Fruit fly (Drosophila melanogaster) whole organism, adult: ENCODE results near the gene Creld.
A peak's percentile ranks its signal among the peaks of the same experiment; 100 is the strongest.

Source experiments
- CG12768 ChIP-seq: fragments of 200-800 bp; sonication (Bioruptor generic); optimal IDR thresholded peaks from 2 replicates; lab custom pipeline; 2017; ENCODE audit warnings: missing biosample characterization, missing genetic modification characterization, mild to moderate bottlenecking, moderate library complexity, missing genetic modification reagents
- CG14711 ChIP-seq: fragments of 200-800 bp; sonication (Bioruptor generic); optimal IDR thresholded peaks from 2 replicates; lab custom pipeline; 2018; ENCODE audit warnings: missing biosample characterization, mild to moderate bottlenecking, missing genetic modification characterization, moderate library complexity
- CG1620 ChIP-seq: fragments of 200-800 bp; sonication (Bioruptor generic); optimal IDR thresholded peaks from 2 replicates; lab custom pipeline; 2016; ENCODE audit warnings: missing biosample characterization, missing genetic modification characterization
- CG7101 ChIP-seq: fragments of 200-800 bp; sonication (Bioruptor generic); optimal IDR thresholded peaks from 2 replicates; lab custom pipeline; 2018; ENCODE audit warnings: missing biosample characterization, mild to moderate bottlenecking, missing genetic modification characterization, moderate library complexity
- Hr96 ChIP-seq: fragments of 200-800 bp; sonication (Bioruptor generic); optimal IDR thresholded peaks from 2 replicates; lab custom pipeline; 2016; ENCODE audit warnings: missing biosample characterization, missing genetic modification characterization
- Mnt ChIP-seq: fragments of 200-800 bp; sonication (Bioruptor generic); optimal IDR thresholded peaks from 2 replicates; lab custom pipeline; 2016; ENCODE audit warnings: missing biosample characterization, mild to moderate bottlenecking, missing genetic modification characterization
- ovo ChIP-seq: fragments of 200-800 bp; sonication (Bioruptor generic); optimal IDR thresholded peaks from 2 replicates; lab custom pipeline; 2016; ENCODE audit warnings: missing biosample characterization, missing genetic modification characterization
- tj ChIP-seq: fragments of 200-800 bp; sonication (Bioruptor generic); optimal IDR thresholded peaks from 3 replicates; lab custom pipeline; 2017; ENCODE audit warnings: missing biosample characterization, mild to moderate bottlenecking, missing genetic modification characterization, moderate library complexity
- toe ChIP-seq: fragments of 200-800 bp; sonication (Bioruptor generic); optimal IDR thresholded peaks from 2 replicates; lab custom pipeline; 2016; ENCODE audit warnings: missing biosample characterization, missing genetic modification characterization

DNA sequence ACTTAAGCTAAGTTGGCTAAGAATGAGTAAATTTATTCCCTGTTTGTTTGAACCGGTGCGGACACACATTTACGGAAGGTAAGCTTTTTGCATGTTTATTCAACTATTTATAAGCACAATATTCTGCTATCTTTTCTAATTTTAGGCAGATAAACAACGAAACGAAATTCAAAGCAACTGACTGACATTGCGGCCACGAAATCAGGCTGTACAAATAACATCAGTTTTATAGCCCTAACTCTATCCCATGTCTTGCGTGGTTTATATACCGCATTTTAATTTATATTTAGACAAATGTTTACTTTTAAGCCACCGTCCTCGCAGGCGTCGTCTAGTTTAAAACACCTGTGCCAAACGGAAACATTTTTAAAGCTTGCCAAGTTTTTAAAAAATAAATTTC lies 17.1 kb upstream of the Creld start:
- TF ChIP-seq CG7101 (no peak), CG1620 (GFP tag; lab: Kevin White, UChicago) (no peak), toe (GFP tag; lab: Kevin White, UChicago) (no peak), CG14711 (tag; lab: Kevin White, UChicago) (no peak), Hr96 (GFP tag; lab: Kevin White, UChicago) (no peak), Mnt (GFP tag; lab: Kevin White, UChicago) (no peak), CG12768 (GFP tag; lab: Kevin White, UChicago) (peak; percentile 11), tj (GFP tag; lab: Kevin White, UChicago) (no peak), ovo (GFP tag; lab: Kevin White, UChicago) (no peak)
